Worm (Caenorhabditis elegans) whole organism, mixed stage, embryonic: ENCODE measurements around the gene srw-16.

Experiments
- ces-1 ChIP-seq: fragments of 150-350 bp; optimal IDR thresholded peaks from 2 replicates; lab custom pipeline; 2014; ENCODE audit warnings: missing biosample characterization, missing genetic modification reagents, missing genetic modification characterization
- elt-1 ChIP-seq: sonication (generic microtip); optimal IDR thresholded peaks from 2 replicates; lab custom pipeline; 2017; ENCODE audit warnings: missing genetic modification characterization, mild to moderate bottlenecking, missing compliant biosample characterization, antibody characterized with exemption, moderate library complexity, borderline replicate concordance; ENCODE audit not compliant: insufficient read depth
- nhr-28 ChIP-seq: fragments of 150-350 bp; optimal IDR thresholded peaks from 2 replicates; lab custom pipeline; 2014; ENCODE audit warnings: missing biosample characterization, missing genetic modification characterization
- ztf-11 ChIP-seq: fragments of 150-350 bp; optimal IDR thresholded peaks from 2 replicates; lab custom pipeline; 2014; ENCODE audit warnings: missing biosample characterization, missing genetic modification characterization

- no peak for TF ChIP-seq ztf-11
- no peak for TF ChIP-seq nhr-28 (tag; lab: Kevin White, UChicago)
- TF ChIP-seq elt-1 (tag; lab: Kevin White, UChicago): no peak
- no peak for TF ChIP-seq ces-1 (GFP tag; lab: Kevin White, UChicago)
These were observed 21.1 kb downstream of the srw-16 start, which contains the start of gene srbc-75 for ce11 chrV:15253529-15253928.
